Worm (Caenorhabditis elegans) whole organism, L3 larva: ENCODE results near the gene Y82E9BL.1.

Experiments used
- ceh-16 ChIP-seq: sonication (generic microtip); optimal IDR thresholded peaks from 2 replicates; lab custom pipeline; 2017; ENCODE audit warnings: missing biosample characterization, missing genetic modification characterization
- ceh-28 ChIP-seq: fragments of 150-350 bp; optimal IDR thresholded peaks from 2 replicates; lab custom pipeline; 2014; ENCODE audit warnings: missing biosample characterization, missing genetic modification reagents, missing genetic modification characterization
- ceh-82 ChIP-seq: fragments of 150-350 bp; optimal IDR thresholded peaks from 2 replicates; lab custom pipeline; 2014; ENCODE audit warnings: missing biosample characterization, missing genetic modification characterization
- lin-39 ChIP-seq: fragments of 150-350 bp; optimal IDR thresholded peaks from 2 replicates; lab custom pipeline; 2018; ENCODE audit warnings: missing biosample characterization, missing genetic modification reagents, missing genetic modification characterization
- lsy-12 ChIP-seq: sonication (generic microtip); optimal IDR thresholded peaks from 2 replicates; lab custom pipeline; 2016; ENCODE audit warnings: mild to moderate bottlenecking, missing genetic modification characterization, missing compliant biosample characterization
- nhr-11 ChIP-seq: fragments of 150-350 bp; optimal IDR thresholded peaks from 2 replicates; lab custom pipeline; 2014; ENCODE audit warnings: missing biosample characterization, missing genetic modification characterization
- nhr-237 ChIP-seq: fragments of 150-350 bp; optimal IDR thresholded peaks from 2 replicates; lab custom pipeline; 2014; ENCODE audit warnings: missing biosample characterization, missing genetic modification characterization
- nhr-28 ChIP-seq: fragments of 150-350 bp; optimal IDR thresholded peaks from 2 replicates; lab custom pipeline; 2014; ENCODE audit warnings: missing biosample characterization, missing genetic modification characterization
- nhr-67 ChIP-seq: fragments of 150-350 bp; optimal IDR thresholded peaks from 2 replicates; lab custom pipeline; 2014; ENCODE audit warnings: missing biosample characterization, missing genetic modification characterization
- nhr-76 ChIP-seq: fragments of 150-350 bp; sonication (generic microtip); optimal IDR thresholded peaks from 5 replicates; lab custom pipeline; 2014; ENCODE audit warnings: missing biosample characterization, missing genetic modification characterization
- tbx-2 ChIP-seq: sonication (generic microtip); optimal IDR thresholded peaks from 2 replicates; lab custom pipeline; 2016; ENCODE audit warnings: mild to moderate bottlenecking, missing genetic modification characterization, missing compliant biosample characterization
- ztf-11 ChIP-seq: fragments of 150-350 bp; optimal IDR thresholded peaks from 2 replicates; lab custom pipeline; 2014; ENCODE audit warnings: missing biosample characterization, missing genetic modification characterization

DNA sequence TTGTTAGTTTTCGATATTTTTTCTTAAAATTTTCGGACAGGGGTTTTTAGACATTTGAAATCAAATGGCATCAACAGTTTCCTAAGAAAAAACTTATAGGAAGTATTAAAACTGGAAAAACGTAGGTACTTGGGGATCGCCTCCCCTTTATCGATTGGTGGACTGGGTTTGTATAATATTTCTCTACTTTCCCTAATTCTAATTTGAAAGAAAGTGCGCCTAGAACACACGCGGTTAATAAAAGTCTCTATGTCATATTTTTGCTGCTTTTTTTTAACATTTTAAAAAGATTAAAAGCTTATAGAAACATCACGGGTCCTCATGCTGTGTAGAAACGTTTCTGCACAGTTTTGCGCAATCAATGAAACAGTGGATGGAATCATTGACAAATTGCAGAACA lies 44.5 kb upstream of the Y82E9BL.1 start, which contains the start of gene pals-16:
- TF ChIP-seq nhr-67 (tag; lab: Kevin White, UChicago) (no peak), nhr-11 (no peak), ztf-11 (tag; lab: Kevin White, UChicago) (no peak), ceh-82 (tag; lab: Kevin White, UChicago) (no peak), nhr-28 (no peak), lin-39 (tag; lab: Kevin White, UChicago) (no peak), tbx-2 (no peak), ceh-16 (tag; lab: Kevin White, UChicago) (no peak), nhr-76 (no peak), nhr-237 (no peak), lsy-12 (no peak), ceh-28 (tag; lab: Kevin White, UChicago) (no peak)
